Worm (Caenorhabditis elegans): Measurements from ENCODE around the gene F19H6.5.

The F19H6.5 gene

DNA sequence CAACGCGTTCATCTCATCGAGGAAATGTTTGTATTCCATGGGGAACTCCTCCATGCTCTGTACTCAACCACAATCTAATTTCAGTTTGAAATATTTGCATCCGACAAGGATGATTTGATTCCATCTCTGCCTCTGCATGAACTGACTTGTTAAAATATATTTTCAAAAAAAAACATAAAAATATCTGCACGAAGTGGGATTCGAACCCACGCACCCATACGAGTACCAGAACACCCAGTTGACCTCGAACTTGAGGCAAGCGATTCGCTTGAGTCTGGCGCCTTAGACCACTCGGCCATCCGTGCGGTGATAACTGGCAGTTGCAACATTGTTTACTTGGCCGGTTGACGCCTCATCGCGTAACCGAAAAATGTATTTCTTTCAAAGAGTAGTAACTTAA lies 16.9 kb downstream of the F19H6.5 start (continued):
- TF ChIP-seq mxl-3 (GFP tag; optimal IDR thresholded peaks at IDR 0.05), result peak; percentile 53
- TF ChIP-seq nhr-42 (GFP tag; IDR thresholded peaks at IDR 0.05), result no peak
- TF ChIP-seq nhr-237 (tag; optimal IDR thresholded peaks at IDR 0.05), result no peak
- TF ChIP-seq lin-13 (GFP tag; optimal IDR thresholded peaks at IDR 0.05), result peak; percentile 14

DNA sequence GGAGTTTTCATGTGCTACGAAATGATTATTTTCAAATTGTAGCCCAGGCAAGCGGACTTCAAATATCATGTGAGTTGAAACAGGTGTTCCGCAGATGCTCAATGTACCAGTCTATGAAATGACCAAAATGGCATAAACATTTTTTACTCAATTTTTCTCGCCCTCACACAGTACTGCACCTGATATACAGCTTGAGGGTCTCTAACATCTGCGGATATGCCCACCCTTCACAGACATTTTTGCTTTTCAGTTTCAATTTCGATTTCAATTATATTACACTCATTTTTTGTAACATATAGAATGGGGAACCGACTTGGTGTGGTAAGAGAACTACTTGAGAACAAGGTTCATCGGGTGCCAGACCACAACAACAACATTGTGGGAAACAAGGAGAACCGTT lies 18.0 kb downstream of the F19H6.5 start, which contains the start of gene F42F12.11:
F42F12.11 (plus strand) TSS at position 301 of the 400 bp plus-strand sequence.
- TF ChIP-seq jun-1 (tag; optimal IDR thresholded peaks at IDR 0.05), result no peak
- TF ChIP-seq aha-1 (tag), result peak; percentile 10
- TF ChIP-seq snpc-1.2 (GFP tag; IDR thresholded peaks at IDR 0.05), result no peak

DNA sequence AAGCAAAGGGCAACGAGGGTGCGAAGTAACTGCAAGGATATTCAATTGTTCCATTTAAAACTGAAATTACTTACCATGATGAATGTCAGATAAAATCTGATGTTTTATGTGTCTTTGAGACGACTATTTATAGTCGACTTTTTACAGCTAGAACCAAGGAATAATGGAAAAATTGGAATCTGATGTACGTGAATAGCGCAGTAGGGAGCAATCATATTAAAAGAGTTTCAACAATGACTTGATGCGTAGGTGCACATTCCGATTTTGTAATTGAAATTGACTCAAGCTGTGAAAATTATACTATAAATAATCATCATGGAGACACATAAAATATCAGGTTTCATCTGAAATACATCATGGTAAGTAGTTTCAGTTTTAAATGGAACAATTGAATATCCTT lies 21.4 kb downstream of the F19H6.5 start, which contains the start of the genes nspc-9 and nspc-10:
nspc-9 (minus strand) TSS at position 101 of the 400 bp plus-strand sequence.
nspc-10 (plus strand) TSS at position 331 of the 400 bp plus-strand sequence.
- TF ChIP-seq zag-1 (tag; optimal IDR thresholded peaks at IDR 0.05), result no peak
- no peak for TF ChIP-seq ceh-62 (tag; optimal IDR thresholded peaks at IDR 0.05)
- TF ChIP-seq hif-1 (tag; optimal IDR thresholded peaks at IDR 0.05), result no peak

DNA sequence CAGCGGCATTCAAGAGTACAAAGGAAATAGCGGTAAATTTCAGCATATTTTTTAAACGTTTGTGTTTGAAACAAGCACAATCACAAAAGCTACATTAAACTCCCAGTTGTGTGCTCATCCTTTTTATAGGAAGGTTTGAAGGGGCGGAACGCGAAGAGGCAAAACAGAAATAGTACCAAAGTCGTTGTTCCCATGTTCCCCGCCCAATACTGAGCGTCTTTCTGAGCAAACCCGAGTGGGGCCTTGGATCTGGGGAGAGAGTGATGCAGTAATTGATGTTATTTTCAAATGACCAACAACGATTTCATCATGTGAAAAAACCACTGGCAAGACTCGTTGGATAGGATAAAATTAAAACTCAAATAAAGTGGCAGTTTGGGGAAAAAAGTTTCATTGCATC lies 23.4 kb downstream of the F19H6.5 start, which contains the start of gene zig-2:
zig-2 (minus strand) TSS at position 101 of the 400 bp plus-strand sequence.
- TF ChIP-seq mxl-3 (GFP tag; optimal IDR thresholded peaks at IDR 0.05), result no peak
- no peak for TF ChIP-seq Y75B8A.6 (GFP tag; IDR thresholded peaks at IDR 0.05)
- TF ChIP-seq ceh-32 (tag; optimal IDR thresholded peaks at IDR 0.05; ENCODE audit: poor library complexity), result no peak
- TF ChIP-seq ctbp-1 (GFP tag; IDR thresholded peaks at IDR 0.05), result no peak
- no peak for TF ChIP-seq zfp-3 (GFP tag; conservative IDR thresholded peaks at IDR 0.05)
- no peak for TF ChIP-seq daf-8 (GFP tag; IDR thresholded peaks at IDR 0.05)
- no peak for TF ChIP-seq Y5F2A.4 (GFP tag; optimal IDR thresholded peaks at IDR 0.05)
- TF ChIP-seq dmd-6 (GFP tag; IDR thresholded peaks at IDR 0.05), result no peak
- TF ChIP-seq tag-97 (GFP tag; IDR thresholded peaks at IDR 0.05), result no peak
- TF ChIP-seq nhr-102 (tag; optimal IDR thresholded peaks at IDR 0.05), result no peak
- no peak for TF ChIP-seq egl-27 (tag; optimal IDR thresholded peaks at IDR 0.05)
- TF ChIP-seq madf-5 (GFP tag; IDR thresholded peaks at IDR 0.05), result no peak
- TF ChIP-seq jun-1 (tag; optimal IDR thresholded peaks at IDR 0.05), result no peak
- no peak for TF ChIP-seq nhr-42 (GFP tag; IDR thresholded peaks at IDR 0.05)
- no peak for TF ChIP-seq hif-1 (tag; optimal IDR thresholded peaks at IDR 0.05)
- TF ChIP-seq Y105C5A.15 (GFP tag; IDR thresholded peaks at IDR 0.05), result no peak
- no peak for TF ChIP-seq nhr-6 (tag; optimal IDR thresholded peaks at IDR 0.05)
- TF ChIP-seq attf-4 (tag; optimal IDR thresholded peaks at IDR 0.05), result no peak
- TF ChIP-seq unc-130 (GFP tag; optimal IDR thresholded peaks at IDR 0.05), result no peak
- TF ChIP-seq unc-62 (GFP tag; optimal IDR thresholded peaks at IDR 0.05 in 1 of 2), result no peak
- TF ChIP-seq unc-62 (tag; optimal IDR thresholded peaks at IDR 0.05), result no peak

DNA sequence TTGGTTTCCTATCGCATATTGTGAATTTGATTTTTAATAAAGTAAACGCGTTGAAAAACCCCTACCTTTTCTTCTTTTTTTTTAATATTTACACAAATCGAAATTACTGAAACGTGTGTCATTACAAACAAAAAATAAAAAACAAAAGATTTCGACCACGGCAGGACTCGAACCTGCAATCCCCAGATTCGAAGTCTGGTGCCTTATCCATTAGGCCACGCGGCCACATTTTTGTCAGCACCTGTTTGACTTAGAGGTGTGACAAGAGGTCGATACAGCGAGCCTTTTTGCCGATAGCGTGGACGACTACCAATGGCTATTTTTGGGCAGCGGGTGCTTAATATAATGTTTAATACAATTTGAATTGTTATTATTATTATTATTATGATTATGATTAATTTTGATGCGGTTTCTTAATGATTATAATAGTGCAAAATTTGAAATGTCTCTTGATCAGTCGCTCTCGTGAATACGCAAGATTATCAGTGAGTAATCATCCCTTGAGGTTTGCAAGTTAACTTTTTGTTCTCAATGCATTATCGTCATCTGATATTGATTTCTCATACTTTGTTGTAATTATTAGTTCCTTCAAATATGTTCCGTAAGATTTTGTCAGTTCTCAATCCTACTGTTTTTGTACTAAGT lies 26.7 kb downstream of the F19H6.5 start, which contains the start of gene srd-44:
srd-44 (plus strand) TSS at position 595 of the 645 bp plus-strand sequence.
- TF ChIP-seq nhr-41 (GFP tag; IDR thresholded peaks at IDR 0.05) (no peak; the same call in 1 of the 2 replicates), lin-1 (GFP tag; IDR thresholded peaks at IDR 0.05) (no peak), ceh-20 (GFP tag; IDR thresholded peaks at IDR 0.05) (no peak), sdz-12 (GFP tag; optimal IDR thresholded peaks at IDR 0.05) (no peak), egl-43 (GFP tag; IDR thresholded peaks at IDR 0.05) (no peak), D1046.2 (GFP tag; IDR thresholded peaks at IDR 0.05) (no peak), daf-19 (GFP tag; conservative IDR thresholded peaks at IDR 0.05) (peak; percentile 74), vab-7 (GFP tag; IDR thresholded peaks at IDR 0.05) (no peak; the same call in 1 of the 2 replicates), cey-2 (tag; optimal IDR thresholded peaks at IDR 0.05; ENCODE audit: borderline replicate concordance, insufficient read depth) (no peak), nhr-25 (tag; optimal IDR thresholded peaks at IDR 0.05; ENCODE audit: borderline replicate concordance, insufficient read depth) (no peak), ceh-44 (GFP tag; IDR thresholded peaks at IDR 0.05) (0 out of 2 replicates have a peak, but pooled peaks have one; percentile 5), snpc-1.2 (GFP tag; IDR thresholded peaks at IDR 0.05) (peak; percentile 88), ama-1 (optimal IDR thresholded peaks at IDR 0.05) (no peak), mdt-29 (GFP tag; IDR thresholded peaks at IDR 0.05) (no peak), daf-12 (tag; optimal IDR thresholded peaks at IDR 0.05) (no peak), mep-1 (tag; optimal IDR thresholded peaks at IDR 0.05) (no peak), nhr-102 (tag; optimal IDR thresholded peaks at IDR 0.05) (no peak), aly-2 (tag; optimal IDR thresholded peaks at IDR 0.05) (no peak), F10B5.3 (tag; optimal IDR thresholded peaks at IDR 0.05) (no peak)
